Worm (Caenorhabditis elegans) whole organism, young adult: ENCODE data around the gene rap-1.

Experiments used
- B0019.2 ChIP-seq: fragments of 200-800 bp; sonication (Bioruptor generic); conservative IDR thresholded peaks from 2 replicates; pipeline ENCODE4 v1.3.6; 2022; ENCODE audit warnings: missing genetic modification reagents, missing genetic modification characterization, missing compliant biosample characterization
- B0035.1 ChIP-seq: sonication (generic microtip); optimal IDR thresholded peaks from 2 replicates; lab custom pipeline; 2016; ENCODE audit warnings: missing genetic modification characterization, mild to moderate bottlenecking, missing compliant biosample characterization, missing genotype, missing genetic modification reagents
- B0336.3 ChIP-seq: fragments of 200-800 bp; sonication (Bioruptor generic); IDR thresholded peaks from 2 replicates; pipeline ENCODE4 v1.3.6; 2022; ENCODE audit warnings: missing genetic modification characterization, missing compliant biosample characterization
- C06A6.2 ChIP-seq: fragments of 200-800 bp; sonication (Bioruptor generic); conservative IDR thresholded peaks from 2 replicates; pipeline ENCODE4 v1.3.6; 2022; ENCODE audit warnings: missing genetic modification characterization, missing compliant biosample characterization
- F23B12.7 ChIP-seq: sonication (generic microtip); optimal IDR thresholded peaks from 2 replicates; lab custom pipeline; 2017; ENCODE audit warnings: missing genetic modification characterization, mild to moderate bottlenecking, missing compliant biosample characterization, antibody characterized with exemption, moderate library complexity; ENCODE audit not compliant: insufficient read depth
- F33H1.4 ChIP-seq: fragments of 200-800 bp; sonication (Bioruptor generic); IDR thresholded peaks from 2 replicates; pipeline ENCODE4 v1.3.6; 2022; ENCODE audit warnings: missing genetic modification reagents, missing genetic modification characterization, missing compliant biosample characterization
- F37B4.10 ChIP-seq: fragments of 200-800 bp; sonication (Bioruptor generic); IDR thresholded peaks from 2 replicates; pipeline ENCODE4 v1.3.6; 2022; ENCODE audit warnings: missing genetic modification characterization, missing compliant biosample characterization
- F49E8.2 ChIP-seq: sonication (generic microtip); optimal IDR thresholded peaks from 3 replicates; lab custom pipeline; 2017; ENCODE audit warnings: missing genetic modification characterization, mild to moderate bottlenecking, missing compliant biosample characterization, antibody characterized with exemption, moderate library complexity; ENCODE audit not compliant: insufficient read depth
- K11D2.4 ChIP-seq: fragments of 200-800 bp; sonication (Bioruptor generic); IDR thresholded peaks from 2 replicates; pipeline ENCODE4 v1.3.6; 2022; ENCODE audit warnings: missing genetic modification reagents, missing genetic modification characterization, missing compliant biosample characterization
- T07F8.4 ChIP-seq: sonication (generic microtip); optimal IDR thresholded peaks from 2 replicates; lab custom pipeline; 2016; ENCODE audit warnings: mild to moderate bottlenecking, missing genetic modification characterization, moderate library complexity, missing compliant biosample characterization
- Y53F4B.3 ChIP-seq: fragments of 200-800 bp; sonication (Bioruptor generic); IDR thresholded peaks from 2 replicates; pipeline ENCODE4 v1.3.6; 2022; ENCODE audit warnings: missing genetic modification reagents, missing genetic modification characterization, missing compliant biosample characterization
- Y53G8AR.9 ChIP-seq: fragments of 200-800 bp; sonication (Bioruptor generic); conservative IDR thresholded peaks from 2 replicates; pipeline ENCODE4 v1.3.6; 2022; ENCODE audit warnings: missing genetic modification reagents, missing genetic modification characterization, missing compliant biosample characterization
- akir-1 ChIP-seq: fragments of 200-800 bp; sonication (Bioruptor generic); optimal IDR thresholded peaks from 2 replicates; lab custom pipeline; 2018; ENCODE audit warnings: mild to moderate bottlenecking, missing genetic modification characterization, moderate library complexity, missing compliant biosample characterization
- ama-1 ChIP-seq, 3 experiments: fragments of 150-350 bp in 1 of 3; sonication (generic microtip) in 2 of 3; optimal IDR thresholded peaks; 2 replicates each; lab custom pipeline; 2014 to 2018; ENCODE audit warnings: missing biosample characterization in 2 of 3, missing genetic modification characterization in 2 of 3, missing genetic modification reagents in 2 of 3
- attf-3 ChIP-seq: fragments of 200-800 bp; sonication (Bioruptor generic); conservative IDR thresholded peaks from 2 replicates; pipeline ENCODE4 v1.3.6; 2022; ENCODE audit warnings: missing genetic modification reagents, missing genetic modification characterization, missing compliant biosample characterization
- attf-5 ChIP-seq: fragments of 200-800 bp; sonication (Bioruptor generic); optimal IDR thresholded peaks from 2 replicates; lab custom pipeline; 2018; ENCODE audit warnings: mild to moderate bottlenecking, missing genetic modification characterization, missing compliant biosample characterization
- attf-6 ChIP-seq: fragments of 200-800 bp; sonication (Bioruptor generic); IDR thresholded peaks from 2 replicates; pipeline ENCODE4 v1.3.6; 2022; ENCODE audit warnings: missing genetic modification reagents, missing genetic modification characterization, missing compliant biosample characterization
- bed-1 ChIP-seq: fragments of 200-800 bp; sonication (Bioruptor generic); IDR thresholded peaks from 2 replicates; pipeline ENCODE4 v1.3.6; 2022; ENCODE audit warnings: missing genetic modification reagents, missing genetic modification characterization, missing compliant biosample characterization
- bed-2 ChIP-seq: fragments of 200-800 bp; sonication (Bioruptor generic); IDR thresholded peaks from 2 replicates; pipeline ENCODE4 v1.3.6; 2022; ENCODE audit warnings: missing genetic modification reagents, missing genetic modification characterization, missing compliant biosample characterization
- ccch-3 ChIP-seq: fragments of 200-800 bp; sonication (Bioruptor generic); optimal IDR thresholded peaks from 2 replicates; lab custom pipeline; 2018; ENCODE audit warnings: mild to moderate bottlenecking, missing genetic modification characterization, missing compliant biosample characterization
- cebp-2 ChIP-seq: fragments of 200-800 bp; sonication (Bioruptor generic); IDR thresholded peaks from 2 replicates; pipeline ENCODE4 v1.3.6; 2022; ENCODE audit warnings: missing genetic modification characterization, missing compliant biosample characterization
- ceh-79 ChIP-seq: sonication (generic microtip); optimal IDR thresholded peaks from 2 replicates; lab custom pipeline; 2017; ENCODE audit warnings: mild to moderate bottlenecking, missing genetic modification characterization, missing compliant biosample characterization
- ceh-91 ChIP-seq: fragments of 200-800 bp; sonication (Bioruptor generic); IDR thresholded peaks from 2 replicates; pipeline ENCODE4 v1.3.6; 2022; ENCODE audit warnings: missing genetic modification reagents, missing genetic modification characterization, missing compliant biosample characterization
- chd-7 ChIP-seq: sonication (generic microtip); optimal IDR thresholded peaks from 2 replicates; lab custom pipeline; 2016; ENCODE audit warnings: mild to moderate bottlenecking, missing genetic modification characterization, moderate library complexity, missing compliant biosample characterization
- die-1 ChIP-seq: sonication (generic microtip); optimal IDR thresholded peaks from 2 replicates; lab custom pipeline; 2016; ENCODE audit warnings: missing genotype, mild to moderate bottlenecking, missing genetic modification characterization, missing compliant biosample characterization
- dpff-1 ChIP-seq: sonication (generic microtip); optimal IDR thresholded peaks from 2 replicates; lab custom pipeline; 2017; ENCODE audit warnings: mild to moderate bottlenecking, missing genetic modification characterization, missing compliant biosample characterization
- dpl-1 ChIP-seq: fragments of 150-350 bp; optimal IDR thresholded peaks from 2 replicates; lab custom pipeline; 2014; ENCODE audit warnings: missing biosample characterization, missing genetic modification reagents, missing genetic modification characterization
- egrh-3 ChIP-seq: fragments of 200-800 bp; sonication (Bioruptor generic); IDR thresholded peaks from 2 replicates; pipeline ENCODE4 v1.3.6; 2022; ENCODE audit warnings: missing genetic modification reagents, missing genetic modification characterization, missing compliant biosample characterization
- hlh-26 ChIP-seq: fragments of 200-800 bp; sonication (Bioruptor generic); conservative IDR thresholded peaks from 2 replicates; pipeline ENCODE4 v1.3.6; 2022; ENCODE audit warnings: missing genetic modification reagents, missing genetic modification characterization, missing compliant biosample characterization
- hmg-20 ChIP-seq: fragments of 200-800 bp; sonication (Bioruptor generic); IDR thresholded peaks from 2 replicates; pipeline ENCODE4 v1.3.6; 2022; ENCODE audit warnings: missing genetic modification reagents, missing genetic modification characterization, missing compliant biosample characterization
- lsl-1 ChIP-seq: fragments of 200-800 bp; sonication (Bioruptor generic); optimal IDR thresholded peaks from 2 replicates; lab custom pipeline; 2018; ENCODE audit warnings: mild to moderate bottlenecking, missing genetic modification characterization, moderate library complexity, missing compliant biosample characterization
- madf-10 ChIP-seq: sonication (generic microtip); optimal IDR thresholded peaks from 2 replicates; lab custom pipeline; 2016; ENCODE audit warnings: mild to moderate bottlenecking, missing genetic modification characterization, missing compliant biosample characterization
- madf-6 ChIP-seq: fragments of 200-800 bp; sonication (Bioruptor generic); IDR thresholded peaks from 2 replicates; pipeline ENCODE4 v1.3.6; 2022; ENCODE audit warnings: missing genetic modification reagents, missing genetic modification characterization, missing compliant biosample characterization
- mes-4 ChIP-seq: sonication (generic microtip); optimal IDR thresholded peaks from 2 replicates; lab custom pipeline; 2016; ENCODE audit warnings: missing genotype, missing genetic modification characterization, missing compliant biosample characterization
- nfya-2 ChIP-seq: fragments of 200-800 bp; sonication (Bioruptor generic); IDR thresholded peaks from 2 replicates; pipeline ENCODE4 v1.3.6; 2022; ENCODE audit warnings: missing genetic modification reagents, missing genetic modification characterization, missing compliant biosample characterization
- nhr-120 ChIP-seq: fragments of 200-800 bp; sonication (Bioruptor generic); IDR thresholded peaks from 2 replicates; pipeline ENCODE4 v1.3.6; 2022; ENCODE audit warnings: missing genetic modification characterization, missing compliant biosample characterization
- nhr-179 ChIP-seq: sonication (generic microtip); optimal IDR thresholded peaks from 2 replicates; lab custom pipeline; 2016; ENCODE audit warnings: mild to moderate bottlenecking, missing genetic modification characterization, missing compliant biosample characterization
- nhr-27 ChIP-seq: fragments of 200-800 bp; sonication (Bioruptor generic); optimal IDR thresholded peaks from 2 replicates; lab custom pipeline; 2018; ENCODE audit warnings: mild to moderate bottlenecking, missing genetic modification characterization, moderate library complexity, missing compliant biosample characterization
- pha-4 ChIP-seq: fragments of 150-350 bp; sonication (generic microtip); optimal IDR thresholded peaks from 2 replicates; lab custom pipeline; 2014; ENCODE audit warnings: missing biosample characterization, missing genetic modification reagents, missing genetic modification characterization
- rcor-1 ChIP-seq: fragments of 200-800 bp; sonication (Bioruptor generic); IDR thresholded peaks from 2 replicates; pipeline ENCODE4 v1.3.6; 2022; ENCODE audit warnings: missing genetic modification reagents, missing genetic modification characterization, missing compliant biosample characterization
- rec-8 ChIP-seq, 2 experiments: sonication (generic microtip); optimal IDR thresholded peaks; 2 replicates each; lab custom pipeline; 2016; ENCODE audit warnings: mild to moderate bottlenecking in 2 of 2, missing genetic modification characterization in 2 of 2, missing genetic modification reagents in 2 of 2, missing genotype in 2 of 2, missing biosample characterization in 1 of 2, missing compliant biosample characterization in 1 of 2, moderate library complexity in 1 of 2
- repo-1 ChIP-seq: sonication (generic microtip); optimal IDR thresholded peaks from 2 replicates; lab custom pipeline; 2017; ENCODE audit warnings: mild to moderate bottlenecking, missing genetic modification characterization, missing compliant biosample characterization
- rpc-1 ChIP-seq, 2 experiments: fragments of 150-350 bp in 1 of 2; sonication (generic microtip) in 1 of 2; optimal IDR thresholded peaks; 2 replicates each; lab custom pipeline; 2014 to 2018; ENCODE audit warnings: missing biosample characterization in 1 of 2, missing genetic modification characterization in 1 of 2, missing genetic modification reagents in 1 of 2, missing genotype in 1 of 2
- tbp1 ChIP-seq: fragments of 200-800 bp; sonication (Bioruptor generic); optimal IDR thresholded peaks from 2 replicates; lab custom pipeline; 2018; ENCODE audit warnings: mild to moderate bottlenecking, missing genetic modification characterization, missing compliant biosample characterization
- tbx-9 ChIP-seq: sonication (generic microtip); optimal IDR thresholded peaks from 2 replicates; lab custom pipeline; 2016; ENCODE audit warnings: borderline replicate concordance, missing genetic modification characterization, inconsistent platforms, missing compliant biosample characterization
- tlf-1 ChIP-seq: fragments of 200-800 bp; sonication (Bioruptor generic); optimal IDR thresholded peaks from 2 replicates; lab custom pipeline; 2018; ENCODE audit warnings: mild to moderate bottlenecking, missing genetic modification characterization, missing compliant biosample characterization
- unc-62 ChIP-seq: fragments of 150-350 bp; optimal IDR thresholded peaks from 2 replicates; lab custom pipeline; 2014; ENCODE audit warnings: missing biosample characterization, missing genetic modification reagents, missing genetic modification characterization
- ztf-25 ChIP-seq: fragments of 200-800 bp; sonication (Bioruptor generic); IDR thresholded peaks from 2 replicates; pipeline ENCODE4 v1.3.6; 2022; ENCODE audit warnings: missing genetic modification reagents, missing genetic modification characterization, missing compliant biosample characterization
- ztf-26 ChIP-seq: sonication (generic microtip); optimal IDR thresholded peaks from 2 replicates; lab custom pipeline; 2017; ENCODE audit warnings: missing genetic modification characterization, missing compliant biosample characterization

rap-1 gene

ce11 chrIV:8893746-8894145 lies 24.9 kb downstream of the rap-1 start, which contains the start of gene rad-54.L2 (continued):
- TF ChIP-seq Y53F4B.3 (GFP tag; lab: Robert Waterston, UW) (no peak), bed-2 (GFP tag; lab: Robert Waterston, UW) (no peak), nhr-179 (no peak), cebp-2 (GFP tag; lab: Robert Waterston, UW) (no peak), F23B12.7 (tag; lab: Kevin White, UChicago) (peak; percentile 50), ztf-25 (no peak), nhr-27 (tag; lab: Kevin White, UChicago) (no peak), B0035.1 (tag; lab: Kevin White, UChicago) (no peak), chd-7 (tag; lab: Kevin White, UChicago) (no peak), rec-8 (tag; optimal IDR thresholded peaks at IDR 0.05; lab: Kevin White, UChicago) (no peak), tbp1 (peak; percentile 17), lsl-1 (GFP tag; lab: Kevin White, UChicago) (peak; percentile 33), akir-1 (GFP tag; lab: Kevin White, UChicago) (no peak), nhr-120 (GFP tag; lab: Robert Waterston, UW) (no peak), repo-1 (tag; lab: Kevin White, UChicago) (no peak), tlf-1 (GFP tag; lab: Kevin White, UChicago) (peak; percentile 51), F33H1.4 (GFP tag; lab: Robert Waterston, UW) (peak; percentile 33; the same call in 1 of the 2 replicates), ztf-26 (tag; lab: Kevin White, UChicago) (no peak), rcor-1 (GFP tag; lab: Robert Waterston, UW) (no peak), madf-10 (tag; lab: Kevin White, UChicago) (peak; percentile 45), C06A6.2 (GFP tag; lab: Robert Waterston, UW) (no peak), tbx-9 (tag; lab: Kevin White, UChicago) (no peak), B0336.3 (GFP tag; lab: Robert Waterston, UW) (no peak), T07F8.4 (tag; lab: Kevin White, UChicago) (no peak), ceh-79 (no peak), egrh-3 (GFP tag; lab: Robert Waterston, UW) (no peak), bed-1 (GFP tag; lab: Robert Waterston, UW) (no peak), die-1 (tag; lab: Kevin White, UChicago) (no peak), ceh-91 (GFP tag; lab: Robert Waterston, UW) (no peak), dpl-1 (GFP tag; lab: Kevin White, UChicago) (no peak), hmg-20 (no peak), pha-4 (peak; percentile 91), rpc-1 (optimal IDR thresholded peaks at IDR 0.05; lab: Kevin White, UChicago) (peak; percentile 15), rpc-1 (tag; optimal IDR thresholded peaks at IDR 0.05; lab: Kevin White, UChicago) (no peak), F37B4.10 (GFP tag; lab: Robert Waterston, UW) (no peak), ama-1 (optimal IDR thresholded peaks at IDR 0.05; lab: Kevin White, UChicago) (no peak), ama-1 (GFP tag; optimal IDR thresholded peaks at IDR 0.05; lab: Kevin White, UChicago) (no peak), Y53G8AR.9 (0 out of 2 replicates have a peak, but pooled peaks have one; percentile 15), attf-3 (no peak), B0019.2 (GFP tag; lab: Robert Waterston, UW) (no peak), K11D2.4 (GFP tag; lab: Robert Waterston, UW) (no peak), unc-62 (no peak), ccch-3 (GFP tag; lab: Kevin White, UChicago) (no peak), hlh-26 (GFP tag; lab: Robert Waterston, UW) (no peak), F49E8.2 (tag; lab: Kevin White, UChicago) (peak; percentile 40), madf-6 (GFP tag; lab: Robert Waterston, UW) (peak; percentile 46; the same call in 1 of the 2 replicates), attf-5 (GFP tag; lab: Kevin White, UChicago) (peak; percentile 78), attf-6 (GFP tag; lab: Robert Waterston, UW) (no peak), nfya-2 (GFP tag; lab: Robert Waterston, UW) (no peak), dpff-1 (tag; lab: Kevin White, UChicago) (no peak), mes-4 (no peak)
